Worm (Caenorhabditis elegans): Measurements from ENCODE around the gene sgk-1.
"Not testable (repeated sequence)": the region's sequence is repeated elsewhere in the genome, so short reads cannot be mapped to it uniquely, and the experiment has no call there.

Gene sgk-1

DNA sequence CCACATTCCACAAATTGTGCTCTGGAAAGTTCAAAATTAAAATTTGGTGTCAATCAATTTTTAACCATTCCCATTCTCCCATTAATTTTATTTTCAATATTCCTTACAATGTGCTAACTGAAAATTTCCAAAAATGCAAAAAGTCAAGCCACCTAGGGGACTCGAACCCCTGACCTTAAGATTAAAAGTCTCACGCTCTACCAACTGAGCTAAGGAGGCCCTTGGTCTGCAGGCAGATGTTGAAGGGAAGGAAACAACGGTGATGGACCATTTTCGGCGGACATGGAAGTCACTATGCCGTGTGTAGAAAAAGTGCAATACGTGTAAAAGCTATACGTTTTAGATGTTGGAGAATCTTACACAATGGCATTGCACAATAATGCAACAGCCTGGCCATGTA, 44.2 kb downstream of the sgk-1 start (continued):
- TF ChIP-seq unc-39 (tag; optimal IDR thresholded peaks at IDR 0.05) (no peak), Y105C5A.15 (GFP tag; IDR thresholded peaks at IDR 0.05) (no peak), dve-1 (tag; optimal IDR thresholded peaks at IDR 0.05; ENCODE audit: insufficient read depth) (no peak), hmg-1.1 (GFP tag; IDR thresholded peaks at IDR 0.05) (no peak), D1046.2 (GFP tag; IDR thresholded peaks at IDR 0.05) (no peak), spr-1 (tag; optimal IDR thresholded peaks at IDR 0.05) (no peak), madf-9 (GFP tag; conservative IDR thresholded peaks at IDR 0.05) (no peak), tra-1 (GFP tag; IDR thresholded peaks at IDR 0.05) (peak; percentile 15; the same call in 1 of the 2 replicates), F10B5.3 (tag; optimal IDR thresholded peaks at IDR 0.05) (no peak), dmd-9 (GFP tag; IDR thresholded peaks at IDR 0.05) (no peak), zip-11 (GFP tag; IDR thresholded peaks at IDR 0.05) (no peak), nhr-6 (tag; optimal IDR thresholded peaks at IDR 0.05) (no peak), nhr-10 (tag; optimal IDR thresholded peaks at IDR 0.05) (no peak), nhr-102 (tag; optimal IDR thresholded peaks at IDR 0.05) (no peak), ces-1 (GFP tag; optimal IDR thresholded peaks at IDR 0.05) (no peak), unc-62 (GFP tag; optimal IDR thresholded peaks at IDR 0.05 in 1 of 2) (peak in 1 of 2 experiments; percentile 65), unc-62 (tag; optimal IDR thresholded peaks at IDR 0.05) (no peak), zfp-2 (tag; optimal IDR thresholded peaks at IDR 0.05) (no peak), dmd-8 (GFP tag; IDR thresholded peaks at IDR 0.05) (0 out of 2 replicates have a peak, but pooled peaks have one; percentile 25), lin-29 (GFP tag; IDR thresholded peaks at IDR 0.05) (no peak), php-3 (GFP tag; IDR thresholded peaks at IDR 0.05) (no peak), vab-7 (GFP tag; IDR thresholded peaks at IDR 0.05) (0 out of 2 replicates have a peak, but pooled peaks have one; percentile 36), nhr-77 (tag; optimal IDR thresholded peaks at IDR 0.05) (no peak), daf-12 (tag; optimal IDR thresholded peaks at IDR 0.05) (no peak), sdz-12 (GFP tag; optimal IDR thresholded peaks at IDR 0.05) (no peak), rbr-2 (tag; optimal IDR thresholded peaks at IDR 0.05) (no peak), nhr-237 (tag; optimal IDR thresholded peaks at IDR 0.05) (no peak), nhr-42 (GFP tag; IDR thresholded peaks at IDR 0.05) (no peak)

DNA sequence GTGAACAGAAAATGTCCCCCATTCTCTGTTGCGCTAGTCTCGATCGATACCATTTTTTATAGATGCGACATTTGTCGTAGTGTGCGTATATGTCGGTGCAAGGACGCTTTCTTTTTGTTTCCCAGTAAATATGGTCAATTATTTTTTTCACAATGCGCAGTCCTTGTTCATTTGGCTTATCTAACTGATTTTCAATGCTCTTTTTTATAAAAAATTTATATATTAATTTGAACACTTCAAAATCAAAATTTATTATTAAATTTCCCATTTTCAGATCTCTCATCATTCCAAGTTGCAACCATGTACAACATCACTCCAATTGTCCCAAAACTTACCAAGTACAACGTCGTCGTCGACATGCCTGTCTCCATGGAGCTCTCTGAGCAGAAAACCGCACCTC, 44.8 kb downstream of the sgk-1 start, which contains the start of gene F23A7.1:
Gene F23A7.1, plus strand, starts transcription at position 301 of the 400 bp plus-strand sequence.
- TF ChIP-seq fos-1 (tag; optimal IDR thresholded peaks at IDR 0.05) (no peak), nhr-10 (tag; optimal IDR thresholded peaks at IDR 0.05) (no peak), nhr-102 (tag; optimal IDR thresholded peaks at IDR 0.05) (no peak)

DNA sequence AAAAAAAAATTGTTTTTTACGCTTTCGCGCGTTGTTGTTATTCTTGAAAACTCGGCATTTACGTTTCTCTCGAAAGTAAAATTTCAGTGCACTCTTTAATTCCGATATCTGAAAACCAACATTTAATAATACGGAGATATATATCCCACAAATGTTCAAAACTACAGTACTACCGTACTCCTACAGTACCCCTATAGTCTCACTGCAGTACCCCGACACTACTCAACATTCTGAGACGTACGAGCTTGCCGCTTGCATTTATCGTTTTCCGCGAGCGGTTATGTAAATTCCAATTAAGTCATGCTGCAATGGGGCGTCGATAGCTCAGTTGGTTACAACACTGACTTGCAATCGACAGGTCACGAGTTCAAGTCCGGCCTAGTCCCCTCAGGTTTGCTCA, 48.8 kb downstream of the sgk-1 start, which contains the start of gene F23A7.8:
Gene F23A7.8, plus strand, starts transcription at position 301 of the 400 bp plus-strand sequence.
- not testable (repeated sequence) for TF ChIP-seq fos-1 (tag; optimal IDR thresholded peaks at IDR 0.05); mxl-3 (GFP tag; optimal IDR thresholded peaks at IDR 0.05); egl-27 (tag; optimal IDR thresholded peaks at IDR 0.05)

DNA sequence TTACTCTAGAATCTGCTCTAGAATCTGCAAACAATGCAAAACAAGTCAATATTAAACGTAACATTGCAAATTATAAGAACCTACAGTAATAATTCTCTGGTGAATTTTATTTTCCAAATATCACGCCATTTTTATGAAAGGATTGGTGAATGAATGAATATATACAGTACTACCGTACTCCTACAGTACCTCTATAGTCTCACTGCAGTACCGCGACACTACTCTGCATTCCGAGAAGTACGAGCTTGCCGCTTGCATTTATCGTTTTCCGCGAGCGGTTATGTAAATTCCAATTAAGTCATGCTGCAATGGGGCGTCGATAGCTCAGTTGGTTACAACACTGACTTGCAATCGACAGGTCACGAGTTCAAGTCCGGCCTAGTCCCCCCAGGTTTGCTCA, 49.6 kb downstream of the sgk-1 start, which contains the start of gene F23A7.4:
Gene F23A7.4, plus strand, starts transcription at position 301 of the 400 bp plus-strand sequence.
- TF ChIP-seq lin-38, snpc-1.2, nhr-41 (GFP tag; IDR thresholded peaks at IDR 0.05): not testable (repeated sequence)

DNA sequence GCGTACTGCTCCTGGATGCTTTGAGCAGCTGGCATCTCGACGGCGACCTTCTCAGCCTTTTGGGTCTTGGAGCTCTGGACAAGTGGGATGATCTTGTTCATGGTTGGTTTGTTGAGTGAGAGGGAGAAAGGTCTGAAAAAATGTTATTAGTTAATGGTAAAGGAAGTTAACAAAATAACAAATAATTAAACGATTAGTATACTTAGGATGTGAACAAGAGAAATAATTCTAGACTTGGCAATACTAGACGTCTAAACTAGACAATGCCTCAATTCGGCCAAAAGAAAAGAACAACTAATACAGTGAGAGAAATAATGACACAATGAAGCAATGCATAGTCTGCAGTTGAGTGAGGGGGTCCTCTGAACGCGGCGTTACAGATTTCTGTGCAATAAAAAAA, 51.4 kb downstream of the sgk-1 start, which contains the start of gene R11.4:
Gene R11.4, minus strand, starts transcription at position 101 of the 400 bp plus-strand sequence.
- TF ChIP-seq hlh-30 (tag; optimal IDR thresholded peaks at IDR 0.05; ENCODE audit: insufficient read depth): no peak
- TF ChIP-seq set-16 (GFP tag; IDR thresholded peaks at IDR 0.05): peak; percentile 24; the same call in 1 of the 2 replicates
